Fruit fly (Drosophila melanogaster): ENCODE measurements around the gene CG43219.

Gene CG43219

DNA sequence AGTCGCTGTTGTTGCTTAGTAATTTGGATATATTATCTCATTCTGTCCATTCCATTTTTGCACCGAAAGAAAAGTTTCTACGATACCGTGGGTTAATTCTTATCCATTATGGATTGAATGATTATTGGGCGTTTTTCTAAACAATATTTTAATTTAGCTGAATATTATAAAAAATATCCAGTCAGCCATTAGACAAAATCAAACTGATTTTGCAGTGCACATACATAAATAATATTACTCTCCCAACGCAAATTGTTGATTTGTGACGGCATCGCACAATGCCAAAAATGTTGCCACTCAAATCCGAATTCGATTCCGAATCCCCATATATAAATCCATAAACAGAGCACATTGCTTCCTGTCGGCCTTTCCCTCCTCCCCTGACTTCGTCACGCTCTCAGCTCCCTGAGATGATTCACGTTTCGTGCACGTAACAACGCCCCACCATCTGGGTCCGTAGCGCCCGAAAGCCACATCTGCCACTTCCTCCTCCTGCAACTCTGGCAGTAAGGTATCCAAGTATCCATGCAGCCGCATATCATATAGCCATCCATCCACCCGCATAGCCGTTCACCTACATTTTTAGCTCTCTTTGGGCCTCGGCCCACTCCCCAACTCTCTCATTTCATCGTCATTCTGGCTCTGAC lies 43.1 kb upstream of the CG43219 start (continued):
- TF ChIP-seq scrt (GFP tag; optimal IDR thresholded peaks at IDR 0.05) (peak; percentile 57), CG2116 (GFP tag; optimal IDR thresholded peaks at IDR 0.05) (peak; percentile 36), CG11093 (GFP tag; IDR thresholded peaks at IDR 0.05) (no peak), klu (GFP tag; IDR thresholded peaks at IDR 0.05) (peak; percentile 68), CG2202 (tag; optimal IDR thresholded peaks at IDR 0.05) (no peak), CG14050 (GFP tag; IDR thresholded peaks at IDR 0.05) (peak; percentile 53; the same call in 1 of the 3 replicates), CG5953 (GFP tag; IDR thresholded peaks at IDR 0.05) (no peak), vvl (GFP tag; IDR thresholded peaks at IDR 0.05) (peak; percentile 74; the same call in 1 of the 2 replicates), MESR4 (GFP tag; optimal IDR thresholded peaks at IDR 0.05) (no peak), Chrac-16 (GFP tag; optimal IDR thresholded peaks at IDR 0.05) (peak; percentile 49), CG4617 (GFP tag; optimal IDR thresholded peaks at IDR 0.05; ENCODE audit: borderline replicate concordance) (no peak), CG17802 (tag; optimal IDR thresholded peaks at IDR 0.05) (no peak), Doc2 (GFP tag; IDR thresholded peaks at IDR 0.05) (no peak), CG8478 (optimal IDR thresholded peaks at IDR 0.05) (no peak), CG2889 (GFP tag; IDR thresholded peaks at IDR 0.05) (peak; percentile 71; the same call in 2 of the 3 replicates), CG13624 (GFP tag; optimal IDR thresholded peaks at IDR 0.05) (peak; percentile 66), kni (GFP tag; optimal IDR thresholded peaks at IDR 0.05) (no peak), CG12236 (GFP tag; optimal IDR thresholded peaks at IDR 0.05) (peak; percentile 23), Nf-YC (tag; optimal IDR thresholded peaks at IDR 0.05) (peak; percentile 4), NC2α (GFP tag; optimal IDR thresholded peaks at IDR 0.05) (no peak), CG14860 (GFP tag; IDR thresholded peaks at IDR 0.05; ENCODE audit: partially characterized antibody) (no peak), danr (GFP tag; IDR thresholded peaks at IDR 0.05) (no peak), CG31388 (GFP tag; optimal IDR thresholded peaks at IDR 0.05) (no peak), lola (GFP tag; optimal IDR thresholded peaks at IDR 0.05) (no peak), btn (GFP tag; optimal IDR thresholded peaks at IDR 0.05) (no peak), CG7839 (tag; optimal IDR thresholded peaks at IDR 0.05) (peak; percentile 81), BtbVII (GFP tag; optimal IDR thresholded peaks at IDR 0.05) (peak; percentile 72), p53 (GFP tag; optimal IDR thresholded peaks at IDR 0.05) (no peak), Rx (GFP tag; IDR thresholded peaks at IDR 0.05) (no peak), CG7372 (GFP tag; IDR thresholded peaks at IDR 0.05) (peak; percentile 52; the same call in 1 of the 2 replicates), CG10979 (tag; optimal IDR thresholded peaks at IDR 0.05) (no peak), Aef1 (GFP tag; IDR thresholded peaks at IDR 0.05) (peak; percentile 78), CG8924 (tag; optimal IDR thresholded peaks at IDR 0.05) (no peak), pnt (GFP tag; optimal IDR thresholded peaks at IDR 0.05) (peak; percentile 5), CG1832 (GFP tag; optimal IDR thresholded peaks at IDR 0.05) (no peak), zen2 (GFP tag; IDR thresholded peaks at IDR 0.05; ENCODE audit: partially characterized antibody) (no peak), HLHmδ (GFP tag; optimal IDR thresholded peaks at IDR 0.05) (no peak), CG7745 (tag; optimal IDR thresholded peaks at IDR 0.05) (no peak), hb (GFP tag; IDR thresholded peaks at IDR 0.05; ENCODE audit: partially characterized antibody) (no peak), hkb (optimal IDR thresholded peaks at IDR 0.05) (no peak), hkb (GFP tag; IDR thresholded peaks at IDR 0.05) (peak; percentile 66), cwo (GFP tag; optimal IDR thresholded peaks at IDR 0.05) (peak; percentile 59), zfh1 (GFP tag; IDR thresholded peaks at IDR 0.05) (peak; percentile 39; the same call in 1 of the 3 replicates), Six4 (GFP tag; optimal IDR thresholded peaks at IDR 0.05) (no peak), nerfin-1 (tag; optimal IDR thresholded peaks at IDR 0.05) (no peak), CG1792 (GFP tag; optimal IDR thresholded peaks at IDR 0.05) (peak; percentile 8), Xrp1 (GFP tag; IDR thresholded peaks at IDR 0.05) (no peak; the same call in 1 of the 2 replicates), insv (GFP tag; optimal IDR thresholded peaks at IDR 0.05) (no peak), fd64A (GFP tag; optimal IDR thresholded peaks at IDR 0.05) (no peak), gro (GFP tag; optimal IDR thresholded peaks at IDR 0.05) (peak; percentile 30)

Data from whole organism, embryonic.